Worm (Caenorhabditis elegans) whole organism, L4 larva: ENCODE results near the gene R10E8.2.

Experiments used
- F37D6.2 ChIP-seq: sonication (generic microtip); optimal IDR thresholded peaks from 2 replicates; lab custom pipeline; 2016; ENCODE audit warnings: mild to moderate bottlenecking, missing genetic modification characterization, missing compliant biosample characterization
- F44E2.7 ChIP-seq: fragments of 200-800 bp; sonication (Bioruptor generic); IDR thresholded peaks from 2 replicates; pipeline ENCODE4 v2.1.2; 2022; ENCODE audit warnings: missing genetic modification characterization, missing compliant biosample characterization
- Y105C5A.15 ChIP-seq: fragments of 200-800 bp; sonication (Bioruptor generic); IDR thresholded peaks from 2 replicates; pipeline ENCODE4 v1.3.6; 2022; ENCODE audit warnings: missing genetic modification characterization, missing compliant biosample characterization
- Y75B8A.6 ChIP-seq: fragments of 200-800 bp; sonication (Bioruptor generic); IDR thresholded peaks from 2 replicates; pipeline ENCODE4 v1.3.6; 2022; ENCODE audit warnings: missing genetic modification reagents, missing genetic modification characterization, missing compliant biosample characterization
- ZK546.5 ChIP-seq, 2 experiments: sonication (generic microtip); optimal IDR thresholded peaks; 2 replicates each; lab custom pipeline; 2017; ENCODE audit warnings: missing biosample characterization in 2 of 2, missing genetic modification characterization in 2 of 2
- aha-1 ChIP-seq: fragments of 150-350 bp; peaks from one replicate; lab custom pipeline; 2014; ENCODE audit warnings: missing biosample characterization, missing genetic modification characterization
- arid-1 ChIP-seq: fragments of 200-800 bp; sonication (Bioruptor generic); conservative IDR thresholded peaks from 2 replicates; pipeline ENCODE4 v1.3.6; 2022; ENCODE audit warnings: missing genetic modification reagents, missing genetic modification characterization, missing compliant biosample characterization
- ceh-20 ChIP-seq: fragments of 200-800 bp; sonication (Bioruptor generic); IDR thresholded peaks from 2 replicates; pipeline ENCODE4 v1.3.6; 2022; ENCODE audit warnings: missing genetic modification reagents, missing genetic modification characterization, missing compliant biosample characterization
- ceh-28 ChIP-seq: fragments of 150-350 bp; optimal IDR thresholded peaks from 2 replicates; lab custom pipeline; 2014; ENCODE audit warnings: missing biosample characterization, missing genetic modification reagents, missing genetic modification characterization
- ceh-32 ChIP-seq: sonication (generic microtip); optimal IDR thresholded peaks from 2 replicates; lab custom pipeline; 2016; ENCODE audit warnings: mild to moderate bottlenecking, missing genetic modification characterization, missing compliant biosample characterization; ENCODE audit not compliant: poor library complexity
- daf-16 ChIP-seq, 3 experiments: sonication (generic microtip); optimal IDR thresholded peaks; 2 replicates each; lab custom pipeline; 2016 to 2017; ENCODE audit warnings: missing genetic modification characterization in 3 of 3, missing genetic modification reagents in 3 of 3, mild to moderate bottlenecking in 2 of 3, missing compliant biosample characterization in 2 of 3, missing biosample characterization in 1 of 3, moderate library complexity in 1 of 3
- dmd-6 ChIP-seq: fragments of 200-800 bp; sonication (Bioruptor generic); IDR thresholded peaks from 2 replicates; pipeline ENCODE4 v1.3.6; 2022; ENCODE audit warnings: missing genetic modification reagents, missing genetic modification characterization, missing compliant biosample characterization
- dmd-8 ChIP-seq: fragments of 200-800 bp; sonication (Bioruptor generic); IDR thresholded peaks from 2 replicates; pipeline ENCODE4 v1.3.6; 2022; ENCODE audit warnings: missing genetic modification characterization, missing compliant biosample characterization
- dpl-1 ChIP-seq: fragments of 150-350 bp; optimal IDR thresholded peaks from 2 replicates; lab custom pipeline; 2014; ENCODE audit warnings: missing biosample characterization, missing genetic modification reagents, missing genetic modification characterization
- duxl-1 ChIP-seq: sonication (generic microtip); optimal IDR thresholded peaks from 2 replicates; lab custom pipeline; 2016; ENCODE audit warnings: mild to moderate bottlenecking, missing genetic modification characterization, moderate library complexity, missing compliant biosample characterization; ENCODE audit not compliant: poor library complexity
- dve-1 ChIP-seq: sonication (generic microtip); optimal IDR thresholded peaks from 2 replicates; lab custom pipeline; 2017; ENCODE audit warnings: antibody characterized with exemption, mild to moderate bottlenecking, missing genetic modification characterization, missing compliant biosample characterization; ENCODE audit not compliant: insufficient read depth
- egl-27 ChIP-seq: sonication (generic microtip); optimal IDR thresholded peaks from 3 replicates; lab custom pipeline; 2017; ENCODE audit warnings: missing biosample characterization, missing genetic modification reagents, missing genetic modification characterization
- hlh-11 ChIP-seq: fragments of 200-800 bp; sonication (Bioruptor generic); optimal IDR thresholded peaks from 2 replicates; lab custom pipeline; 2018; ENCODE audit warnings: mild to moderate bottlenecking, missing genetic modification characterization, missing compliant biosample characterization
- hlh-30 ChIP-seq: sonication (generic microtip); optimal IDR thresholded peaks from 2 replicates; lab custom pipeline; 2017; ENCODE audit warnings: antibody characterized with exemption, mild to moderate bottlenecking, missing genetic modification characterization, missing compliant biosample characterization; ENCODE audit not compliant: insufficient read depth
- hmg-1.1 ChIP-seq: fragments of 200-800 bp; sonication (Bioruptor generic); IDR thresholded peaks from 2 replicates; pipeline ENCODE4 v1.3.6; 2022; ENCODE audit warnings: missing genetic modification reagents, missing genetic modification characterization, missing compliant biosample characterization
- lin-1 ChIP-seq: fragments of 200-800 bp; sonication (Bioruptor generic); IDR thresholded peaks from 2 replicates; pipeline ENCODE4 v1.3.6; 2022; ENCODE audit warnings: missing genetic modification reagents, missing genetic modification characterization, missing compliant biosample characterization
- lin-38 ChIP-seq: fragments of 200-800 bp; sonication (Bioruptor generic); IDR thresholded peaks from 2 replicates; pipeline ENCODE4 v1.3.6; 2022; ENCODE audit warnings: missing genetic modification reagents, missing genetic modification characterization, missing compliant biosample characterization
- lsy-2 ChIP-seq, 2 experiments: fragments of 150-350 bp in 1 of 2; sonication (generic microtip) in 1 of 2; optimal IDR thresholded peaks; 2 replicates each; lab custom pipeline; 2014 to 2017; ENCODE audit warnings: missing biosample characterization in 2 of 2, missing genetic modification characterization in 2 of 2
- madf-9 ChIP-seq: fragments of 200-800 bp; sonication (Bioruptor generic); conservative IDR thresholded peaks from 2 replicates; pipeline ENCODE4 v1.3.6; 2022; ENCODE audit warnings: missing genetic modification reagents, missing genetic modification characterization, missing compliant biosample characterization
- mdl-1 ChIP-seq, 2 experiments: fragments of 150-350 bp in 1 of 2; sonication (generic microtip) in 1 of 2; optimal IDR thresholded peaks; 2 replicates each; lab custom pipeline; 2014 to 2017; ENCODE audit warnings: missing biosample characterization in 2 of 2, missing genetic modification characterization in 2 of 2
- mdt-29 ChIP-seq: fragments of 200-800 bp; sonication (Bioruptor generic); IDR thresholded peaks from 2 replicates; pipeline ENCODE4 v1.3.6; 2022; ENCODE audit warnings: missing genetic modification reagents, missing genetic modification characterization, missing compliant biosample characterization
- mep-1 ChIP-seq: fragments of 150-350 bp; sonication (generic microtip); optimal IDR thresholded peaks from 3 replicates; lab custom pipeline; 2014; ENCODE audit warnings: missing biosample characterization, missing genetic modification characterization
- mes-2 ChIP-seq: sonication (generic microtip); optimal IDR thresholded peaks from 2 replicates; lab custom pipeline; 2016; ENCODE audit warnings: missing genotype, mild to moderate bottlenecking, missing genetic modification characterization, missing compliant biosample characterization; ENCODE audit not compliant: poor library complexity, severe bottlenecking
- mxl-3 ChIP-seq: fragments of 200-800 bp; sonication (Bioruptor generic); optimal IDR thresholded peaks from 2 replicates; lab custom pipeline; 2018; ENCODE audit warnings: mild to moderate bottlenecking, missing genetic modification characterization, missing compliant biosample characterization
- nhr-28 ChIP-seq: fragments of 150-350 bp; optimal IDR thresholded peaks from 2 replicates; lab custom pipeline; 2014; ENCODE audit warnings: missing biosample characterization, missing genetic modification characterization
- nhr-41 ChIP-seq: fragments of 200-800 bp; sonication (Bioruptor generic); IDR thresholded peaks from 2 replicates; pipeline ENCODE4 v1.3.6; 2022; ENCODE audit warnings: missing genetic modification reagents, missing genetic modification characterization, missing compliant biosample characterization
- nhr-42 ChIP-seq: fragments of 200-800 bp; sonication (Bioruptor generic); IDR thresholded peaks from 2 replicates; pipeline ENCODE4 v1.3.6; 2022; ENCODE audit warnings: missing genetic modification characterization, missing compliant biosample characterization
- nhr-48 ChIP-seq: sonication (generic microtip); optimal IDR thresholded peaks from 2 replicates; lab custom pipeline; 2016; ENCODE audit warnings: mild to moderate bottlenecking, missing genetic modification characterization, missing compliant biosample characterization
- nhr-77 ChIP-seq: fragments of 150-350 bp; optimal IDR thresholded peaks from 2 replicates; lab custom pipeline; 2014; ENCODE audit warnings: missing biosample characterization, missing genetic modification characterization
- pha-4 ChIP-seq, 2 experiments: fragments of 150-350 bp in 1 of 2; fragments of 200-800 bp in 1 of 2; sonication (Bioruptor generic) in 1 of 2; IDR thresholded peaks in 1 of 2; optimal IDR thresholded peaks in 1 of 2; 2 replicates each; pipeline versions ENCODE4 v1.3.6 to Lab custom; 2014 to 2022; ENCODE audit warnings: missing genetic modification characterization in 2 of 2, missing genetic modification reagents in 2 of 2, missing biosample characterization in 1 of 2, missing compliant biosample characterization in 1 of 2
- pqm-1 ChIP-seq: sonication (generic microtip); optimal IDR thresholded peaks from 2 replicates; lab custom pipeline; 2017; ENCODE audit warnings: missing biosample characterization, missing genetic modification characterization
- spr-1 ChIP-seq: sonication (generic microtip); optimal IDR thresholded peaks from 2 replicates; lab custom pipeline; 2016; ENCODE audit warnings: mild to moderate bottlenecking, missing genetic modification characterization, missing compliant biosample characterization
- unc-39 ChIP-seq: sonication (generic microtip); optimal IDR thresholded peaks from 2 replicates; lab custom pipeline; 2017; ENCODE audit warnings: missing biosample characterization, missing genetic modification characterization
- zfp-2 ChIP-seq: sonication (generic microtip); optimal IDR thresholded peaks from 2 replicates; lab custom pipeline; 2016; ENCODE audit warnings: mild to moderate bottlenecking, missing genetic modification characterization, missing compliant biosample characterization
- zfp-3 ChIP-seq: fragments of 200-800 bp; sonication (Bioruptor generic); conservative IDR thresholded peaks from 2 replicates; pipeline ENCODE4 v1.3.6; 2022; ENCODE audit warnings: missing genetic modification reagents, missing genetic modification characterization, missing compliant biosample characterization
- zip-2 ChIP-seq: fragments of 150-350 bp; optimal IDR thresholded peaks from 2 replicates; lab custom pipeline; 2014; ENCODE audit warnings: missing biosample characterization, missing genetic modification characterization

The R10E8.2 gene

ce11 chrV:18224353-18224752, 29.2 kb upstream of the R10E8.2 start, which contains the start of gene F16H6.10:
Gene F16H6.10, minus strand, starts transcription at chrV:18224453.
- TF ChIP-seq dpl-1 (GFP tag; lab: Kevin White, UChicago) = no peak
- TF ChIP-seq F44E2.7 = no peak
- no peak for TF ChIP-seq pha-4 (GFP tag; IDR thresholded peaks at IDR 0.05; lab: Robert Waterston, UW)
- TF ChIP-seq pha-4 (tag; optimal IDR thresholded peaks at IDR 0.05; lab: Kevin White, UChicago) = no peak
- no peak for TF ChIP-seq dve-1 (tag; lab: Kevin White, UChicago)
- no peak for TF ChIP-seq madf-9 (GFP tag; lab: Robert Waterston, UW)

ce11 chrV:18235808-18236207, 17.8 kb upstream of the R10E8.2 start:
- TF ChIP-seq spr-1 (tag; lab: Kevin White, UChicago) = no peak
- TF ChIP-seq aha-1 = peak; percentile 95

ce11 chrV:18236714-18237288, 16.8 kb upstream of the R10E8.2 start, which contains the start of gene R10E8.3:
Gene R10E8.3, minus strand, starts transcription at chrV:18236764.
- no peak for TF ChIP-seq ceh-32 (tag; lab: Kevin White, UChicago)
- no peak for TF ChIP-seq zfp-2 (tag; lab: Kevin White, UChicago)
- TF ChIP-seq duxl-1 = no peak
- no peak for TF ChIP-seq dmd-8 (GFP tag; lab: Robert Waterston, UW)
- TF ChIP-seq mes-2 (tag; lab: Kevin White, UChicago) = no peak
- no peak for TF ChIP-seq mdt-29 (GFP tag; lab: Robert Waterston, UW)
- no peak for TF ChIP-seq egl-27 (tag; lab: Kevin White, UChicago)
- TF ChIP-seq dve-1 (tag; lab: Kevin White, UChicago) = peak; percentile 52
- no peak for TF ChIP-seq mdl-1 (tag; optimal IDR thresholded peaks at IDR 0.05; lab: Kevin White, UChicago)
- no peak for TF ChIP-seq Y75B8A.6 (GFP tag; lab: Robert Waterston, UW)
- no peak for TF ChIP-seq unc-39
- no peak for TF ChIP-seq zip-2 (tag; lab: Kevin White, UChicago)
- no peak for TF ChIP-seq nhr-48
- no peak for TF ChIP-seq zfp-3 (GFP tag; lab: Robert Waterston, UW)
- TF ChIP-seq hlh-30 (tag; lab: Kevin White, UChicago) = peak; percentile 30
- no peak for TF ChIP-seq Y105C5A.15
- no peak for TF ChIP-seq ceh-28
- no peak for TF ChIP-seq F37D6.2 (tag; lab: Kevin White, UChicago)
- no peak for TF ChIP-seq dpl-1 (GFP tag; lab: Kevin White, UChicago)
- TF ChIP-seq F44E2.7 = no peak
- no peak for TF ChIP-seq nhr-42 (GFP tag; lab: Robert Waterston, UW)
- peak; percentile 28 for TF ChIP-seq nhr-77 (tag; lab: Kevin White, UChicago)
- TF ChIP-seq daf-16 (GFP tag; optimal IDR thresholded peaks at IDR 0.05; lab: Kevin White, UChicago) = no peak
- TF ChIP-seq daf-16 (tag; optimal IDR thresholded peaks at IDR 0.05; lab: Kevin White, UChicago) = peak; percentile 45
- no peak for TF ChIP-seq ceh-20 (GFP tag; lab: Robert Waterston, UW)
- TF ChIP-seq hmg-1.1 (GFP tag; lab: Robert Waterston, UW) = no peak
- TF ChIP-seq lsy-2 (tag; optimal IDR thresholded peaks at IDR 0.05; lab: Kevin White, UChicago) = no peak
- no peak for TF ChIP-seq arid-1 (GFP tag; lab: Robert Waterston, UW)

- TF ChIP-seq nhr-41 (GFP tag; lab: Robert Waterston, UW) = no peak
- no peak for TF ChIP-seq daf-16 (GFP tag; optimal IDR thresholded peaks at IDR 0.05; lab: Kevin White, UChicago)
- TF ChIP-seq daf-16 (tag; optimal IDR thresholded peaks at IDR 0.05; lab: Kevin White, UChicago) = peak; percentile 81
- no peak for TF ChIP-seq ceh-28
- peak; percentile 68 for TF ChIP-seq nhr-28 (tag; lab: Kevin White, UChicago)
- TF ChIP-seq spr-1 (tag; lab: Kevin White, UChicago) = no peak
- TF ChIP-seq lsy-2 (tag; optimal IDR thresholded peaks at IDR 0.05; lab: Kevin White, UChicago) = peak in 1 of 2 experiments; percentile 41
- peak; percentile 35 for TF ChIP-seq hlh-11
- no peak for TF ChIP-seq ZK546.5 (tag; optimal IDR thresholded peaks at IDR 0.05; lab: Kevin White, UChicago)
- 0 out of 2 replicates have a peak, but pooled peaks have one; percentile 25 for TF ChIP-seq dmd-6 (GFP tag; lab: Robert Waterston, UW)
- peak; percentile 15 for TF ChIP-seq nhr-77 (tag; lab: Kevin White, UChicago)
- peak; percentile 75 for TF ChIP-seq dve-1 (tag; lab: Kevin White, UChicago)
- TF ChIP-seq mep-1 (tag; lab: Kevin White, UChicago) = peak; percentile 6
- peak; percentile 9 for TF ChIP-seq mxl-3 (GFP tag; lab: Kevin White, UChicago)
- TF ChIP-seq arid-1 (GFP tag; lab: Robert Waterston, UW) = no peak
- no peak for TF ChIP-seq lin-1 (GFP tag; lab: Robert Waterston, UW)
- TF ChIP-seq lin-38 = peak; percentile 67
- TF ChIP-seq pqm-1 = peak; percentile 77
Observed at ce11 chrV:18241328-18241727, 12.3 kb upstream of the R10E8.2 start, which contains the start of gene R10E8.8. Gene R10E8.8, minus strand, starts transcription at chrV:18241670.
